Worm (Caenorhabditis elegans) whole organism, early embryonic: ENCODE results near the gene Y71H2AR.2.

Experiments used
- B0310.2 ChIP-seq: sonication (generic microtip); optimal IDR thresholded peaks from 2 replicates; lab custom pipeline; 2016; ENCODE audit warnings: mild to moderate bottlenecking, missing genetic modification characterization, missing compliant biosample characterization
- F13C5.2 ChIP-seq: sonication (generic microtip); optimal IDR thresholded peaks from 2 replicates; lab custom pipeline; 2017; ENCODE audit warnings: mild to moderate bottlenecking, missing genetic modification characterization, inconsistent platforms, missing compliant biosample characterization
- aly-1 ChIP-seq: sonication (generic microtip); optimal IDR thresholded peaks from 2 replicates; lab custom pipeline; 2016; ENCODE audit warnings: missing genetic modification characterization, missing compliant biosample characterization
- ama-1 ChIP-seq: fragments of 150-350 bp; optimal IDR thresholded peaks from 2 replicates; lab custom pipeline; 2014
- ceh-13 ChIP-seq: fragments of 200-800 bp; sonication (Bioruptor generic); optimal IDR thresholded peaks from 2 replicates; lab custom pipeline; 2018; ENCODE audit warnings: mild to moderate bottlenecking, missing genetic modification characterization, missing compliant biosample characterization
- ceh-36 ChIP-seq: sonication (generic microtip); optimal IDR thresholded peaks from 2 replicates; lab custom pipeline; 2016; ENCODE audit warnings: missing genetic modification characterization, inconsistent platforms, missing compliant biosample characterization
- ets-7 ChIP-seq: sonication (generic microtip); optimal IDR thresholded peaks from 2 replicates; lab custom pipeline; 2016; ENCODE audit warnings: missing genotype, missing genetic modification characterization, missing compliant biosample characterization
- flt-1 ChIP-seq: fragments of 200-800 bp; sonication (Bioruptor generic); IDR thresholded peaks from 2 replicates; pipeline ENCODE4 v1.3.6; 2022; ENCODE audit warnings: missing genetic modification characterization, missing compliant biosample characterization
- hmbx-1 ChIP-seq: sonication (generic microtip); optimal IDR thresholded peaks from 2 replicates; lab custom pipeline; 2016; ENCODE audit warnings: mild to moderate bottlenecking, missing genetic modification characterization, missing compliant biosample characterization
- hmg-4 ChIP-seq: fragments of 200-800 bp; sonication (Bioruptor generic); optimal IDR thresholded peaks from 2 replicates; lab custom pipeline; 2018; ENCODE audit warnings: mild to moderate bottlenecking, missing genetic modification characterization, missing compliant biosample characterization
- hnd-1 ChIP-seq: sonication (generic microtip); optimal IDR thresholded peaks from 2 replicates; lab custom pipeline; 2016; ENCODE audit warnings: missing genetic modification characterization, missing compliant biosample characterization
- pes-1 ChIP-seq: fragments of 200-800 bp; sonication (Bioruptor generic); IDR thresholded peaks from 2 replicates; pipeline ENCODE4 v1.3.6; 2022; ENCODE audit warnings: missing genetic modification reagents, missing genetic modification characterization, missing compliant biosample characterization
- scrt-1 ChIP-seq: fragments of 200-800 bp; sonication (Bioruptor generic); IDR thresholded peaks from 2 replicates; pipeline ENCODE4 v1.3.6; 2022; ENCODE audit warnings: missing genetic modification characterization, missing compliant biosample characterization
- sea-1 ChIP-seq: fragments of 200-800 bp; sonication (Bioruptor generic); conservative IDR thresholded peaks from 2 replicates; pipeline ENCODE4 v1.3.6; 2022; ENCODE audit warnings: missing genetic modification characterization, missing compliant biosample characterization
- tbx-11 ChIP-seq: fragments of 200-800 bp; sonication (Bioruptor generic); IDR thresholded peaks from 2 replicates; pipeline ENCODE4 v1.3.6; 2022; ENCODE audit warnings: missing genetic modification characterization, missing compliant biosample characterization
- tbx-37 ChIP-seq: fragments of 200-800 bp; sonication (Bioruptor generic); conservative IDR thresholded peaks from 2 replicates; pipeline ENCODE4 v1.3.6; 2022; ENCODE audit warnings: missing genetic modification reagents, missing genetic modification characterization, missing compliant biosample characterization
- tra-4 ChIP-seq: sonication (generic microtip); optimal IDR thresholded peaks from 2 replicates; lab custom pipeline; 2017; ENCODE audit warnings: missing genetic modification characterization, missing compliant biosample characterization

The Y71H2AR.2 gene

DNA sequence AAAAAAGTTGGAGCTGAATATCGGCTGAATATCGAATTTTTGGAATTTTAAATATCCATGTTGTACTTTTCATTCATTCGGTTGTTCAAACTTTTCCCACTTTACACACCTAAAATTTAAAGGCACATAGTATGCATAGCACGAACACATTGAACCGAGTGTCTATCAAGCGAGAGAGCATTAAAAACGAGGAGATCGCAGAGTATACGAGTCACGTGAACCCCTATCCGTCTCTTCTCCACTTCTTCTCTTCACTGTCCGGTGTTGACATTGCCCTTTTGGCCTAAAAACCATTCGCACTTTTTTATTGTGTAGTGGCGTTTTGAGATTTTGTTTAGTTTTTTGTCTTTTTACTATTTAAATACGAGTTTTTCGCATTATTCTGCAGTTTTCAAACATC lies 36.3 kb downstream of the Y71H2AR.2 start:
- TF ChIP-seq scrt-1 (GFP tag; lab: Robert Waterston, UW) (no peak), pes-1 (GFP tag; lab: Robert Waterston, UW) (no peak), ets-7 (tag; lab: Kevin White, UChicago) (no peak), hnd-1 (tag; lab: Kevin White, UChicago) (no peak), tra-4 (tag; lab: Kevin White, UChicago) (no peak), sea-1 (GFP tag; lab: Robert Waterston, UW) (no peak), ceh-36 (tag; lab: Kevin White, UChicago) (no peak), hmbx-1 (tag; lab: Kevin White, UChicago) (no peak), ama-1 (lab: Kevin White, UChicago) (no peak), hmg-4 (GFP tag; lab: Kevin White, UChicago) (no peak)

DNA sequence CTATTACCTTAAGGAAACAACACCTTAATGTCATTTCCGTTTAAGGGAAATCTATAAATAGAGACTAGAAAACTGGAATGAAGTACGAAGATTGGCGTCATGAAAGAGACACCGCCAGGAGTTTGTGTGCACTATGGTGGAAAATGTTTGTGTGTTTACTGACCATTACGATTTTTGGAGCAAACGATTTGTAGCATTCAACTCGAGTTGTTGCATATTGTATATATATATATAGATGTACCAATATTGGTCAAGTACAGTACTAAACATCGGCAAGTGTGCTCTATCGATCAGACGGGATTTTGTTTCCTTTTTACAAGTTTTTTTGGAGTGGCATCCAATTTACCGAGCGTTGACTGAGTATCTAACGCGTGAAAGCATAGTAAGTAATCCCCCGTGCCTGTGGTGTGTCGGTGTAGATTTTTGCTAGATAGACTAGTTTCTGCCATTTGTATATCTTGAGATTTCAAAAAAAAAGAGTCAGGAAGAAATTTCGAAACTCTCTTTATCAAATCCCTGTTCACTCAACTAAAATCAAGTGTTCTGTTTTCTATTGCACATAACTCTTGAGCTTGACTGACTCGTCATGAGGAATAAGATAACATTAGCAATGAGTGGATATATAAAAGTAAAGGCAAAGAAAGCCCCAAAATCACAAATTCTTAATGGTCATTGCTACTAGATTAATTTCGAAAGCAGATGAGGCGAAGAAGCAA lies 38.8 kb downstream of the Y71H2AR.2 start, which contains the start of the genes twk-45 and Y71H2AM.25:
twk-45 (minus strand) TSS at position 101 of the 716 bp plus-strand sequence.
Y71H2AM.25 (plus strand) TSS at position 666 of the 716 bp plus-strand sequence.
- TF ChIP-seq ceh-36 (tag; lab: Kevin White, UChicago) (no peak), scrt-1 (GFP tag; lab: Robert Waterston, UW) (no peak), ama-1 (lab: Kevin White, UChicago) (no peak), ets-7 (tag; lab: Kevin White, UChicago) (no peak), flt-1 (GFP tag; lab: Robert Waterston, UW) (no peak), hmbx-1 (tag; lab: Kevin White, UChicago) (no peak), hnd-1 (tag; lab: Kevin White, UChicago) (no peak), aly-1 (tag; lab: Kevin White, UChicago) (no peak), sea-1 (GFP tag; lab: Robert Waterston, UW) (no peak), B0310.2 (tag; lab: Kevin White, UChicago) (no peak), F13C5.2 (tag; lab: Kevin White, UChicago) (no peak), tra-4 (tag; lab: Kevin White, UChicago) (no peak), tbx-37 (GFP tag; lab: Robert Waterston, UW) (no peak), ceh-13 (GFP tag; lab: Kevin White, UChicago) (no peak), pes-1 (GFP tag; lab: Robert Waterston, UW) (no peak), hmg-4 (GFP tag; lab: Kevin White, UChicago) (no peak), tbx-11 (GFP tag; lab: Robert Waterston, UW) (no peak)

DNA sequence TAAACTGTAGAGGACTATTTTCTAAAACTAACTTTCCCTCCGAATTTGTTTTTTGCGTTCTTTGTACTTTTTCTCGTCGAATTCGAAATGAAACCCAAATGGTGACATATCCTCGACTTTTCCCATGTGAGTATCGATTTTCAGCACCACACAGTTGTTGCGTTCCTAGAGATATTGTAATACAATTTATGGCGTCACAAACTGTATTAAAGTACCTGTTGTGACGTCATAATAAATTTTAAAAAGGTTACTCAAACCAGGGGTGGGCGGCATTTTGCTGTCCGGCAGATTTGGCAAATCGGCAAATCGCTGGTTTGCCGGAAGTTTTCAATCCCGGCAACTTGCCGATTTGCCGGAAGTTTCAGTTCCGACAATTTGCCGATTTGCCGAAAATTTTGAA lies 40.0 kb downstream of the Y71H2AR.2 start:
- no peak for TF ChIP-seq aly-1 (tag; lab: Kevin White, UChicago)
- no peak for TF ChIP-seq B0310.2 (tag; lab: Kevin White, UChicago)
- TF ChIP-seq tbx-11 (GFP tag; lab: Robert Waterston, UW), result no peak
- no peak for TF ChIP-seq flt-1 (GFP tag; lab: Robert Waterston, UW)
- TF ChIP-seq tbx-37 (GFP tag; lab: Robert Waterston, UW), result no peak
- TF ChIP-seq tra-4 (tag; lab: Kevin White, UChicago), result no peak
- no peak for TF ChIP-seq scrt-1 (GFP tag; lab: Robert Waterston, UW)
- no peak for TF ChIP-seq ceh-13 (GFP tag; lab: Kevin White, UChicago)
- TF ChIP-seq F13C5.2 (tag; lab: Kevin White, UChicago), result no peak
- TF ChIP-seq hmg-4 (GFP tag; lab: Kevin White, UChicago), result no peak
- TF ChIP-seq pes-1 (GFP tag; lab: Robert Waterston, UW), result no peak
- TF ChIP-seq ceh-36 (tag; lab: Kevin White, UChicago), result no peak

DNA sequence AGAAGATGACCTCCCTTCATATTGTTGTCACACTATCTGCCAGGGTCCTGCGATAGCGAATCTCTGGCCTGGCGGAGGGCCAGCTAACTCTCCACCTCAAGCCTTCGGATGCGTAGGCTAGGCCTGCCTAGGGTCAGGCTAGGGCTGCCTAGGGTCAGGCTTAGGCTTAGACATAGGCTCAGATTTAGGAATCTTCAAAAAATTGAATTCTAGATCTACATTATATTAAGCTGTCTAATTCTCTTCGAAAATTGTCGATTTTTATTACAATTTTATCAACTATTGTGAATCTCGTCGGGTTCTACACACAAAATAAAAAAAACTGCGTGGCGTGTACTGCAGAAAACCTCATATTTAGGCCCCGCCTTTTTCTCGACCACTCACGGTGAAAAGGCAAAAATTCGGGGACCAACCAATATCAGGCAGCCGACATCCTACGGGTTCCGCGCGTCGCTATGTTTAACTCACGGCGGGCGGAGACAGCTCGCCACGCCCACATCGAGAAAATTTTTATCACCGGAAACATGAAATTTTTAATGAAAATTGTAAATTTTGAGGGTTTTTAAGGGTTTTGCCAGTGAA lies 45.2 kb downstream of the Y71H2AR.2 start:
- no peak for TF ChIP-seq flt-1 (GFP tag; lab: Robert Waterston, UW)
- no peak for TF ChIP-seq tbx-37 (GFP tag; lab: Robert Waterston, UW)
- no peak for TF ChIP-seq pes-1 (GFP tag; lab: Robert Waterston, UW)
- no peak for TF ChIP-seq ceh-13 (GFP tag; lab: Kevin White, UChicago)
- TF ChIP-seq ceh-36 (tag; lab: Kevin White, UChicago), result no peak
- TF ChIP-seq tra-4 (tag; lab: Kevin White, UChicago), result no peak
- TF ChIP-seq ama-1 (lab: Kevin White, UChicago), result no peak
- no peak for TF ChIP-seq B0310.2 (tag; lab: Kevin White, UChicago)
- TF ChIP-seq sea-1 (GFP tag; lab: Robert Waterston, UW), result no peak
- TF ChIP-seq hnd-1 (tag; lab: Kevin White, UChicago), result no peak
- no peak for TF ChIP-seq hmbx-1 (tag; lab: Kevin White, UChicago)
- no peak for TF ChIP-seq F13C5.2 (tag; lab: Kevin White, UChicago)
- TF ChIP-seq scrt-1 (GFP tag; lab: Robert Waterston, UW), result no peak
- no peak for TF ChIP-seq hmg-4 (GFP tag; lab: Kevin White, UChicago)
- TF ChIP-seq aly-1 (tag; lab: Kevin White, UChicago), result no peak

DNA sequence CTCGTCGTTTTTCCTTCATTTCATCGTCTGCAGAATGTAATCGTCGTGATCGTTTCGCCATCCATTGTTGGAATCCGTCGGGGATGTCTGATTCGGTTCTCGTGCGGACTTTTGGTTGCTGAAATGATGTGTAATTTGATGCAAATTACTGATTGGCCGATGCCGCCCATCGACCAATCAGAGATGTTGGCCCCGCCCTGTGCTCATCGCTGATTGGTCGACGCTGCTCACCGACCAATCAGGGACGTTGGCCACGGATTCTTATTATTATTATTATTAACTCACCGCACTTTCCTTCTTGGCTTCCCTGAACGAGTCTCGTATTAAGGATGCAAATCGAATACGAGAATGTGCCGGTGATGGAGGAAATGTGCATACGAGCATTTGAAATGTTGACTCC lies 46.7 kb downstream of the Y71H2AR.2 start:
- TF ChIP-seq B0310.2 (tag; lab: Kevin White, UChicago) (no peak), tbx-11 (GFP tag; lab: Robert Waterston, UW) (no peak), hmbx-1 (tag; lab: Kevin White, UChicago) (no peak), ceh-13 (GFP tag; lab: Kevin White, UChicago) (no peak), scrt-1 (GFP tag; lab: Robert Waterston, UW) (no peak), flt-1 (GFP tag; lab: Robert Waterston, UW) (no peak), tra-4 (tag; lab: Kevin White, UChicago) (no peak), ceh-36 (tag; lab: Kevin White, UChicago) (no peak), aly-1 (tag; lab: Kevin White, UChicago) (no peak), F13C5.2 (tag; lab: Kevin White, UChicago) (no peak), ets-7 (tag; lab: Kevin White, UChicago) (no peak), hnd-1 (tag; lab: Kevin White, UChicago) (no peak), tbx-37 (GFP tag; lab: Robert Waterston, UW) (no peak), pes-1 (GFP tag; lab: Robert Waterston, UW) (no peak), hmg-4 (GFP tag; lab: Kevin White, UChicago) (no peak), ama-1 (lab: Kevin White, UChicago) (no peak)
